Fruit fly (Drosophila melanogaster) whole organism, embryonic: Measurements from ENCODE around the gene VGlut.

Experiments
- CG10274 ChIP-seq: fragments of 200-800 bp; sonication (Bioruptor generic); optimal IDR thresholded peaks from 3 replicates; lab custom pipeline; 2017; ENCODE audit warnings: missing biosample characterization, mild to moderate bottlenecking, missing genetic modification characterization
- CG10366 ChIP-seq: fragments of 200-800 bp; sonication (Bioruptor generic); IDR thresholded peaks from 2 replicates; pipeline ENCODE4 v1.3.6; 2022; ENCODE audit warnings: missing biosample characterization, missing genetic modification characterization
- CG11085 ChIP-seq: fragments of 200-800 bp; sonication (Bioruptor generic); IDR thresholded peaks from 2 replicates; pipeline ENCODE4 v1.3.6; 2022; ENCODE audit warnings: missing biosample characterization, missing genetic modification characterization
- CG11695 ChIP-seq: fragments of 200-800 bp; sonication (Bioruptor generic); IDR thresholded peaks from 3 replicates; pipeline ENCODE4 v1.3.6; 2022; ENCODE audit warnings: missing biosample characterization, missing genetic modification characterization
- CG13296 ChIP-seq: fragments of 200-800 bp; sonication (Bioruptor generic); optimal IDR thresholded peaks from 3 replicates; lab custom pipeline; 2018; ENCODE audit warnings: missing biosample characterization, mild to moderate bottlenecking, missing genetic modification characterization
- CG14014 ChIP-seq: fragments of 200-800 bp; sonication (Bioruptor generic); IDR thresholded peaks from 2 replicates; pipeline ENCODE4 v1.3.6; 2022; ENCODE audit warnings: missing biosample characterization, missing genetic modification characterization
- CG14050 ChIP-seq: fragments of 200-800 bp; sonication (Bioruptor generic); IDR thresholded peaks from 3 replicates; pipeline ENCODE4 v1.3.6; 2022; ENCODE audit warnings: missing biosample characterization, missing genetic modification characterization
- CG15011 ChIP-seq: fragments of 200-800 bp; sonication (Bioruptor generic); optimal IDR thresholded peaks from 3 replicates; lab custom pipeline; 2018; ENCODE audit warnings: missing biosample characterization, mild to moderate bottlenecking, missing genetic modification characterization
- CG1647 ChIP-seq: fragments of 200-800 bp; sonication (Bioruptor generic); optimal IDR thresholded peaks from 3 replicates; lab custom pipeline; 2016; ENCODE audit warnings: missing biosample characterization, missing genetic modification characterization
- CG2116 ChIP-seq: fragments of 200-800 bp; sonication (Bioruptor generic); optimal IDR thresholded peaks from 3 replicates; lab custom pipeline; 2018; ENCODE audit warnings: missing biosample characterization, mild to moderate bottlenecking, missing genetic modification characterization
- CG2129 ChIP-seq: fragments of 200-800 bp; sonication (Bioruptor generic); IDR thresholded peaks from 2 replicates; pipeline ENCODE4 v1.3.6; 2022; ENCODE audit warnings: missing biosample characterization, missing genetic modification characterization; ENCODE audit not compliant: partially characterized antibody
- CG2889 ChIP-seq: fragments of 200-800 bp; sonication (Bioruptor generic); IDR thresholded peaks from 3 replicates; pipeline ENCODE4 v1.3.6; 2022; ENCODE audit warnings: missing biosample characterization, missing genetic modification characterization
- CG31365 ChIP-seq: fragments of 200-800 bp; sonication (Bioruptor generic); optimal IDR thresholded peaks from 2 replicates; lab custom pipeline; 2018; ENCODE audit warnings: missing biosample characterization, mild to moderate bottlenecking, missing genetic modification characterization
- CG3163 ChIP-seq: fragments of 200-800 bp; sonication (Bioruptor generic); optimal IDR thresholded peaks from 3 replicates; lab custom pipeline; 2016; ENCODE audit warnings: missing biosample characterization, missing genetic modification characterization
- CG5180 ChIP-seq: fragments of 200-800 bp; sonication (Bioruptor generic); optimal IDR thresholded peaks from 3 replicates; lab custom pipeline; 2017; ENCODE audit warnings: missing biosample characterization, missing genetic modification characterization, mild to moderate bottlenecking, moderate library complexity, missing genetic modification reagents
- CG9727 ChIP-seq: fragments of 200-800 bp; sonication (Bioruptor generic); optimal IDR thresholded peaks from 3 replicates; lab custom pipeline; 2017; ENCODE audit warnings: missing biosample characterization, mild to moderate bottlenecking, missing genetic modification characterization
- Camta ChIP-seq: fragments of 200-800 bp; sonication (Bioruptor generic); optimal IDR thresholded peaks from 2 replicates; lab custom pipeline; 2016; ENCODE audit warnings: missing biosample characterization, missing genetic modification characterization
- Dp ChIP-seq: fragments of 200-800 bp; sonication (Bioruptor generic); optimal IDR thresholded peaks from 2 replicates; lab custom pipeline; 2018; ENCODE audit warnings: missing biosample characterization, mild to moderate bottlenecking, missing genetic modification characterization, moderate library complexity
- Dref ChIP-seq: fragments of 200-800 bp; sonication (Bioruptor generic); IDR thresholded peaks from 2 replicates; pipeline ENCODE4 v1.3.6; 2022; ENCODE audit warnings: missing biosample characterization, missing genetic modification characterization
- HLHmδ ChIP-seq: fragments of 200-800 bp; sonication (Bioruptor generic); optimal IDR thresholded peaks from 2 replicates; lab custom pipeline; 2018; ENCODE audit warnings: missing biosample characterization, mild to moderate bottlenecking, missing genetic modification characterization, moderate library complexity
- Hmr ChIP-seq: fragments of 200-800 bp; sonication (Bioruptor generic); optimal IDR thresholded peaks from 3 replicates; lab custom pipeline; 2017; ENCODE audit warnings: mild to moderate bottlenecking, missing biosample characterization, missing genetic modification reagents, missing genetic modification characterization
- Kr ChIP-seq: fragments of 200-800 bp; sonication (Bioruptor generic); optimal IDR thresholded peaks from 2 replicates; lab custom pipeline; 2017; ENCODE audit warnings: missing biosample characterization, mild to moderate bottlenecking, missing genetic modification characterization
- MESR4 ChIP-seq: fragments of 200-800 bp; sonication (Bioruptor generic); optimal IDR thresholded peaks from 2 replicates; lab custom pipeline; 2018; ENCODE audit warnings: missing biosample characterization, mild to moderate bottlenecking, missing genetic modification characterization, moderate library complexity
- Meics ChIP-seq: fragments of 200-800 bp; sonication (Bioruptor generic); optimal IDR thresholded peaks from 2 replicates; lab custom pipeline; 2017; ENCODE audit warnings: missing biosample characterization, mild to moderate bottlenecking, missing genetic modification characterization
- NK7.1 ChIP-seq: fragments of 200-800 bp; sonication (Bioruptor generic); optimal IDR thresholded peaks from 3 replicates; lab custom pipeline; 2016; ENCODE audit warnings: missing biosample characterization, missing genetic modification characterization
- Optix ChIP-seq: fragments of 200-800 bp; sonication (Bioruptor generic); IDR thresholded peaks from 3 replicates; pipeline ENCODE4 v1.3.6; 2022; ENCODE audit warnings: missing biosample characterization, missing genetic modification characterization
- Sox102F ChIP-seq: fragments of 200-800 bp; sonication (Bioruptor generic); optimal IDR thresholded peaks from 2 replicates; lab custom pipeline; 2018; ENCODE audit warnings: missing biosample characterization, mild to moderate bottlenecking, missing genetic modification characterization, moderate library complexity
- Sry-δ ChIP-seq: fragments of 200-800 bp; sonication (Bioruptor generic); optimal IDR thresholded peaks from 2 replicates; lab custom pipeline; 2016; ENCODE audit warnings: missing biosample characterization, missing genetic modification characterization
- ab ChIP-seq: fragments of 200-800 bp; sonication (Bioruptor generic); optimal IDR thresholded peaks from 2 replicates; lab custom pipeline; 2016; ENCODE audit warnings: missing biosample characterization, missing genetic modification characterization
- al ChIP-seq: fragments of 200-800 bp; sonication (Bioruptor generic); IDR thresholded peaks from 2 replicates; pipeline ENCODE4 v1.3.6; 2022; ENCODE audit warnings: missing biosample characterization, missing genetic modification characterization
- ash1 ChIP-seq: fragments of 200-800 bp; sonication (Bioruptor generic); optimal IDR thresholded peaks from 2 replicates; lab custom pipeline; 2018; ENCODE audit warnings: missing biosample characterization, mild to moderate bottlenecking, missing genetic modification characterization
- az2 ChIP-seq: fragments of 200-800 bp; sonication (Bioruptor generic); optimal IDR thresholded peaks from 3 replicates; lab custom pipeline; 2016; ENCODE audit warnings: missing biosample characterization, missing genetic modification characterization
- cad ChIP-seq: fragments of >200 bp; optimal IDR thresholded peaks from 2 replicates; lab custom pipeline; 2017; ENCODE audit warnings: missing biosample characterization, missing genetic modification characterization
- chm ChIP-seq: fragments of 200-800 bp; sonication (Bioruptor generic); IDR thresholded peaks from 2 replicates; pipeline ENCODE4 v1.3.6; 2022; ENCODE audit warnings: missing biosample characterization, missing genetic modification characterization
- da ChIP-seq: fragments of 200-800 bp; sonication (Bioruptor generic); optimal IDR thresholded peaks from 2 replicates; lab custom pipeline; 2016; ENCODE audit warnings: missing biosample characterization, missing genetic modification characterization
- en ChIP-seq: fragments of 200-800 bp; sonication (Bioruptor generic); optimal IDR thresholded peaks from 2 replicates; lab custom pipeline; 2016; ENCODE audit warnings: missing biosample characterization, missing genetic modification characterization
- ewg ChIP-seq: fragments of 200-800 bp; sonication (Bioruptor generic); optimal IDR thresholded peaks from 3 replicates; lab custom pipeline; 2017; ENCODE audit warnings: mild to moderate bottlenecking, missing biosample characterization, missing genetic modification reagents, missing genetic modification characterization
- fd96Cb ChIP-seq: fragments of 200-800 bp; sonication (Bioruptor generic); optimal IDR thresholded peaks from 2 replicates; lab custom pipeline; 2018; ENCODE audit warnings: missing biosample characterization, mild to moderate bottlenecking, missing genetic modification characterization, moderate library complexity
- hb ChIP-seq: fragments of 200-800 bp; sonication (Bioruptor generic); IDR thresholded peaks from 3 replicates; pipeline ENCODE4 v1.3.6; 2022; ENCODE audit warnings: missing biosample characterization, missing genetic modification characterization; ENCODE audit not compliant: partially characterized antibody
- hth ChIP-seq: fragments of >200 bp; optimal IDR thresholded peaks from 2 replicates; lab custom pipeline; 2017; ENCODE audit warnings: inconsistent platforms
- kni ChIP-seq: fragments of 200-800 bp; sonication (Bioruptor generic); optimal IDR thresholded peaks from 3 replicates; lab custom pipeline; 2017; ENCODE audit warnings: mild to moderate bottlenecking, missing biosample characterization, missing genetic modification reagents, missing genetic modification characterization
- pfk ChIP-seq: fragments of 200-800 bp; sonication (Bioruptor generic); optimal IDR thresholded peaks from 2 replicates; lab custom pipeline; 2018; ENCODE audit warnings: missing biosample characterization, mild to moderate bottlenecking, missing genetic modification characterization, moderate library complexity
- salm ChIP-seq: fragments of 200-800 bp; sonication (Bioruptor generic); optimal IDR thresholded peaks from 2 replicates; lab custom pipeline; 2018; ENCODE audit warnings: missing biosample characterization, mild to moderate bottlenecking, missing genetic modification characterization
- seq ChIP-seq: fragments of 200-800 bp; sonication (Bioruptor generic); IDR thresholded peaks from 2 replicates; pipeline ENCODE4 v1.3.6; 2022; ENCODE audit warnings: missing biosample characterization, missing genetic modification characterization
- sqz ChIP-seq: fragments of 200-800 bp; sonication (Bioruptor generic); optimal IDR thresholded peaks from 3 replicates; lab custom pipeline; 2018; ENCODE audit warnings: missing biosample characterization, mild to moderate bottlenecking, missing genetic modification characterization
- tap ChIP-seq: fragments of 200-800 bp; optimal IDR thresholded peaks from 3 replicates; lab custom pipeline; 2019; ENCODE audit warnings: missing biosample characterization, mild to moderate bottlenecking, missing genetic modification characterization, moderate library complexity
- tin ChIP-seq: fragments of 200-800 bp; sonication (Bioruptor generic); optimal IDR thresholded peaks from 3 replicates; lab custom pipeline; 2016; ENCODE audit warnings: missing biosample characterization, missing genetic modification characterization
- tio ChIP-seq: fragments of 200-800 bp; sonication (Bioruptor generic); optimal IDR thresholded peaks from 2 replicates; lab custom pipeline; 2017; ENCODE audit warnings: missing biosample characterization, missing genetic modification characterization, inconsistent platforms
- zen ChIP-seq: fragments of 200-800 bp; sonication (Bioruptor generic); optimal IDR thresholded peaks from 3 replicates; lab custom pipeline; 2018; ENCODE audit warnings: missing biosample characterization, mild to moderate bottlenecking, missing genetic modification characterization, moderate library complexity

Gene VGlut

dm6 chr2L:2375655-2376417 lies 24.3 kb upstream of the VGlut start, which contains the start of gene Atxn7 (continued):
- TF ChIP-seq Kr (GFP tag; lab: Kevin White, UChicago) (no peak), Sox102F (peak; percentile 40), salm (tag; lab: Kevin White, UChicago) (peak; percentile 76), Optix (peak; percentile 60; the same call in 2 of the 3 replicates), tio (peak; percentile 15), tin (GFP tag; lab: Kevin White, UChicago) (peak; percentile 44), az2 (GFP tag; lab: Kevin White, UChicago) (peak; percentile 24), hb (peak; percentile 87), da (GFP tag; lab: Kevin White, UChicago) (peak; percentile 77), Dp (peak; percentile 29), Meics (GFP tag; lab: Kevin White, UChicago) (peak; percentile 70), al (GFP tag; lab: Robert Waterston, UW) (peak; percentile 44; the same call in 1 of the 2 replicates), CG10274 (GFP tag; lab: Kevin White, UChicago) (peak; percentile 34), CG2889 (GFP tag; lab: Robert Waterston, UW) (no peak), CG13296 (peak; percentile 79), hth (no peak), tap (tag; lab: Kevin White, UChicago) (peak; percentile 43), chm (GFP tag; lab: Robert Waterston, UW) (peak; percentile 90), CG1647 (GFP tag; lab: Kevin White, UChicago) (peak; percentile 32), MESR4 (GFP tag; lab: Kevin White, UChicago) (peak; percentile 76), Camta (GFP tag; lab: Kevin White, UChicago) (peak; percentile 59), pfk (peak; percentile 49), CG3163 (GFP tag; lab: Kevin White, UChicago) (peak; percentile 32), fd96Cb (tag; lab: Kevin White, UChicago) (no peak), CG11085 (no peak), CG2129 (GFP tag; lab: Robert Waterston, UW) (peak; percentile 89), en (GFP tag; lab: Kevin White, UChicago) (peak; percentile 43), CG5180 (GFP tag; lab: Kevin White, UChicago) (peak; percentile 40), HLHmδ (GFP tag; lab: Kevin White, UChicago) (peak; percentile 79), sqz (GFP tag; lab: Kevin White, UChicago) (peak; percentile 62), kni (peak; percentile 56), CG15011 (peak; percentile 28), seq (GFP tag; lab: Robert Waterston, UW) (peak; percentile 53; the same call in 1 of the 2 replicates), zen (tag; lab: Kevin White, UChicago) (peak; percentile 88), CG9727 (GFP tag; lab: Kevin White, UChicago) (peak; percentile 77), CG11695 (GFP tag; lab: Robert Waterston, UW) (0 out of 3 replicates have a peak, but pooled peaks have one; percentile 52), ab (no peak), CG14050 (GFP tag; lab: Robert Waterston, UW) (peak; percentile 55; the same call in 2 of the 3 replicates), CG2116 (GFP tag; lab: Kevin White, UChicago) (peak; percentile 93), NK7.1 (GFP tag; lab: Kevin White, UChicago) (peak; percentile 71), CG14014 (GFP tag; lab: Robert Waterston, UW) (peak; percentile 51; the same call in 1 of the 2 replicates), CG10366 (GFP tag; lab: Robert Waterston, UW) (peak; percentile 58), ewg (GFP tag; lab: Kevin White, UChicago) (peak; percentile 97), ash1 (GFP tag; lab: Kevin White, UChicago) (no peak), Sry-δ (GFP tag; lab: Kevin White, UChicago) (peak; percentile 95), cad (GFP tag; lab: Kevin White, UChicago) (no peak), Dref (GFP tag; lab: Robert Waterston, UW) (peak; percentile 87), Hmr (GFP tag; lab: Kevin White, UChicago) (peak; percentile 74), CG31365 (no peak)
